Worm (Caenorhabditis elegans) whole organism, early embryonic: ENCODE results near the gene C01G12.3.

Experiments
- F13C5.2 ChIP-seq: sonication (generic microtip); optimal IDR thresholded peaks from 2 replicates; lab custom pipeline; 2017; ENCODE audit warnings: mild to moderate bottlenecking, missing genetic modification characterization, inconsistent platforms, missing compliant biosample characterization
- ama-1 ChIP-seq: fragments of 150-350 bp; optimal IDR thresholded peaks from 2 replicates; lab custom pipeline; 2014
- ceh-36 ChIP-seq: sonication (generic microtip); optimal IDR thresholded peaks from 2 replicates; lab custom pipeline; 2016; ENCODE audit warnings: missing genetic modification characterization, inconsistent platforms, missing compliant biosample characterization
- flt-1 ChIP-seq: fragments of 200-800 bp; sonication (Bioruptor generic); IDR thresholded peaks from 2 replicates; pipeline ENCODE4 v1.3.6; 2022; ENCODE audit warnings: missing genetic modification characterization, missing compliant biosample characterization
- hnd-1 ChIP-seq: sonication (generic microtip); optimal IDR thresholded peaks from 2 replicates; lab custom pipeline; 2016; ENCODE audit warnings: missing genetic modification characterization, missing compliant biosample characterization
- pes-1 ChIP-seq: fragments of 200-800 bp; sonication (Bioruptor generic); IDR thresholded peaks from 2 replicates; pipeline ENCODE4 v1.3.6; 2022; ENCODE audit warnings: missing genetic modification reagents, missing genetic modification characterization, missing compliant biosample characterization
- tbx-11 ChIP-seq: fragments of 200-800 bp; sonication (Bioruptor generic); IDR thresholded peaks from 2 replicates; pipeline ENCODE4 v1.3.6; 2022; ENCODE audit warnings: missing genetic modification characterization, missing compliant biosample characterization

ce11 chrII:14578013-14578412 is 4.1 kb downstream of the C01G12.3 start, which contains the start of gene nspb-7:
- TF ChIP-seq ama-1 (lab: Kevin White, UChicago): no peak
- TF ChIP-seq ceh-36 (tag; lab: Kevin White, UChicago): no peak
- TF ChIP-seq tbx-11 (GFP tag; lab: Robert Waterston, UW): no peak
- TF ChIP-seq pes-1 (GFP tag; lab: Robert Waterston, UW): no peak
- TF ChIP-seq flt-1 (GFP tag; lab: Robert Waterston, UW): no peak
- no peak for TF ChIP-seq hnd-1 (tag; lab: Kevin White, UChicago)
- no peak for TF ChIP-seq F13C5.2 (tag; lab: Kevin White, UChicago)
